Worm (Caenorhabditis elegans) whole organism, L1 larva: ENCODE data around the gene mfn-1.

Source experiments
- F16B12.6 ChIP-seq: fragments of 150-350 bp; optimal IDR thresholded peaks from 2 replicates; lab custom pipeline; 2014; ENCODE audit warnings: missing biosample characterization, missing genetic modification characterization
- aha-1 ChIP-seq: fragments of 150-350 bp; optimal IDR thresholded peaks from 2 replicates; lab custom pipeline; 2014; ENCODE audit warnings: missing biosample characterization, missing genetic modification characterization
- alr-1 ChIP-seq: fragments of 200-800 bp; sonication (Bioruptor generic); optimal IDR thresholded peaks from 2 replicates; lab custom pipeline; 2018; ENCODE audit warnings: borderline replicate concordance, mild to moderate bottlenecking, missing genetic modification characterization, missing compliant biosample characterization
- aly-2 ChIP-seq: fragments of 150-350 bp; optimal IDR thresholded peaks from 2 replicates; lab custom pipeline; 2014; ENCODE audit warnings: missing biosample characterization, missing genetic modification characterization
- ama-1 ChIP-seq: fragments of 150-350 bp; optimal IDR thresholded peaks from 2 replicates; lab custom pipeline; 2014
- blmp-1 ChIP-seq: fragments of 150-350 bp; optimal IDR thresholded peaks from 2 replicates; lab custom pipeline; 2014; ENCODE audit warnings: missing biosample characterization, missing genetic modification characterization
- ceh-63 ChIP-seq: fragments of 200-800 bp; sonication (Bioruptor generic); optimal IDR thresholded peaks from 2 replicates; lab custom pipeline; 2018; ENCODE audit warnings: mild to moderate bottlenecking, missing genetic modification characterization, missing compliant biosample characterization
- ceh-8 ChIP-seq: fragments of 200-800 bp; sonication (Bioruptor generic); optimal IDR thresholded peaks from 2 replicates; lab custom pipeline; 2018; ENCODE audit warnings: mild to moderate bottlenecking, missing genetic modification characterization, moderate library complexity, missing compliant biosample characterization
- ceh-82 ChIP-seq, 3 experiments: fragments of 150-350 bp in 1 of 3; sonication (generic microtip) in 2 of 3; optimal IDR thresholded peaks; 2 replicates each; lab custom pipeline; 2014 to 2017; ENCODE audit warnings: missing biosample characterization in 3 of 3, missing genetic modification characterization in 3 of 3
- ceh-88 ChIP-seq: fragments of 200-800 bp; sonication (Bioruptor generic); IDR thresholded peaks from 2 replicates; pipeline ENCODE4 v1.3.6; 2022; ENCODE audit warnings: missing genetic modification characterization, missing compliant biosample characterization
- ceh-90 ChIP-seq: sonication (generic microtip); optimal IDR thresholded peaks from 2 replicates; lab custom pipeline; 2016; ENCODE audit warnings: missing genetic modification characterization, missing compliant biosample characterization
- ces-1 ChIP-seq: fragments of 150-350 bp; optimal IDR thresholded peaks from 2 replicates; lab custom pipeline; 2014; ENCODE audit warnings: missing biosample characterization, missing genetic modification reagents, missing genetic modification characterization
- dpl-1 ChIP-seq, 3 experiments: fragments of 150-350 bp in 2 of 3; sonication (generic microtip) in 1 of 3; optimal IDR thresholded peaks; 2 replicates each; lab custom pipeline; 2014 to 2017; ENCODE audit warnings: missing biosample characterization in 3 of 3, missing genetic modification characterization in 3 of 3, missing genetic modification reagents in 3 of 3
- dsc-1 ChIP-seq: sonication (generic microtip); optimal IDR thresholded peaks from 2 replicates; lab custom pipeline; 2016; ENCODE audit warnings: mild to moderate bottlenecking, missing genetic modification characterization, missing compliant biosample characterization
- efl-1 ChIP-seq, 4 experiments: fragments of 150-350 bp; optimal IDR thresholded peaks in 3 of 4; peaks in 1 of 4; 1 replicate in 1 of 4; 2 replicates in 3 of 4; lab custom pipeline; 2014; ENCODE audit warnings: missing biosample characterization in 2 of 4, missing genetic modification characterization in 2 of 4, missing genetic modification reagents in 2 of 4
- efl-3 ChIP-seq: fragments of 200-800 bp; sonication (Bioruptor generic); optimal IDR thresholded peaks from 2 replicates; lab custom pipeline; 2018; ENCODE audit warnings: mild to moderate bottlenecking, missing genetic modification characterization, missing compliant biosample characterization
- ets-5 ChIP-seq: fragments of 200-800 bp; sonication (Bioruptor generic); IDR thresholded peaks from 2 replicates; pipeline ENCODE4 v1.3.6; 2022; ENCODE audit warnings: missing genetic modification characterization, missing compliant biosample characterization
- fkh-10 ChIP-seq: sonication (generic microtip); optimal IDR thresholded peaks from 2 replicates; lab custom pipeline; 2017; ENCODE audit warnings: missing biosample characterization, missing genetic modification reagents, missing genetic modification characterization
- fkh-4 ChIP-seq: sonication (generic microtip); optimal IDR thresholded peaks from 2 replicates; lab custom pipeline; 2016; ENCODE audit warnings: missing compliant biosample characterization, missing genetic modification characterization, borderline replicate concordance
- fos-1 ChIP-seq: fragments of 150-350 bp; optimal IDR thresholded peaks from 2 replicates; lab custom pipeline; 2014; ENCODE audit warnings: missing biosample characterization, missing genetic modification characterization
- grh-1 ChIP-seq: fragments of 200-800 bp; sonication (Bioruptor generic); IDR thresholded peaks from 2 replicates; pipeline ENCODE4 v1.3.6; 2022; ENCODE audit warnings: missing genetic modification reagents, missing genetic modification characterization, missing compliant biosample characterization
- hlh-17 ChIP-seq: fragments of 200-800 bp; sonication (Bioruptor generic); optimal IDR thresholded peaks from 2 replicates; lab custom pipeline; 2018; ENCODE audit warnings: missing genetic modification characterization, mild to moderate bottlenecking, missing compliant biosample characterization, moderate library complexity, borderline replicate concordance
- irx-1 ChIP-seq: sonication (generic microtip); optimal IDR thresholded peaks from 2 replicates; lab custom pipeline; 2016; ENCODE audit warnings: missing genetic modification characterization, missing compliant biosample characterization
- lin-35 ChIP-seq, 2 experiments: fragments of 150-350 bp; optimal IDR thresholded peaks; 2 replicates each; lab custom pipeline; 2014; ENCODE audit warnings: missing biosample characterization in 2 of 2, missing genetic modification characterization in 2 of 2, missing genetic modification reagents in 2 of 2
- mab-9 ChIP-seq: fragments of 200-800 bp; sonication (Bioruptor generic); IDR thresholded peaks from 2 replicates; pipeline ENCODE4 v1.3.6; 2022; ENCODE audit warnings: missing genetic modification reagents, missing genetic modification characterization, missing compliant biosample characterization
- mef-2 ChIP-seq: fragments of 150-350 bp; optimal IDR thresholded peaks from 2 replicates; lab custom pipeline; 2014; ENCODE audit warnings: missing biosample characterization, missing genetic modification characterization
- mep-1 ChIP-seq: fragments of 150-350 bp; optimal IDR thresholded peaks from 2 replicates; lab custom pipeline; 2014; ENCODE audit warnings: missing biosample characterization, missing genetic modification characterization
- nhr-11 ChIP-seq: fragments of 150-350 bp; optimal IDR thresholded peaks from 2 replicates; lab custom pipeline; 2014; ENCODE audit warnings: missing biosample characterization, missing genetic modification characterization
- nhr-12 ChIP-seq: sonication (generic microtip); optimal IDR thresholded peaks from 2 replicates; lab custom pipeline; 2017; ENCODE audit warnings: missing biosample characterization, missing genetic modification characterization
- nhr-19 ChIP-seq: fragments of 200-800 bp; sonication (Bioruptor generic); conservative IDR thresholded peaks from 2 replicates; pipeline ENCODE4 v1.3.6; 2022; ENCODE audit warnings: missing genetic modification characterization, missing compliant biosample characterization
- nhr-237 ChIP-seq: fragments of 150-350 bp; optimal IDR thresholded peaks from 2 replicates; lab custom pipeline; 2014; ENCODE audit warnings: missing biosample characterization, missing genetic modification characterization
- nhr-28 ChIP-seq: fragments of 150-350 bp; optimal IDR thresholded peaks from 2 replicates; lab custom pipeline; 2014; ENCODE audit warnings: missing biosample characterization, missing genetic modification characterization
- nhr-47 ChIP-seq: sonication (generic microtip); optimal IDR thresholded peaks from 2 replicates; lab custom pipeline; 2016; ENCODE audit warnings: mild to moderate bottlenecking, missing genetic modification characterization, moderate library complexity, missing compliant biosample characterization
- nhr-71 ChIP-seq: sonication (generic microtip); optimal IDR thresholded peaks from 2 replicates; lab custom pipeline; 2016; ENCODE audit warnings: mild to moderate bottlenecking, missing genetic modification characterization, moderate library complexity, missing compliant biosample characterization
- nhr-77 ChIP-seq: fragments of 150-350 bp; optimal IDR thresholded peaks from 2 replicates; lab custom pipeline; 2014; ENCODE audit warnings: missing biosample characterization, missing genetic modification characterization
- nhr-90 ChIP-seq: sonication (generic microtip); optimal IDR thresholded peaks from 2 replicates; lab custom pipeline; 2016; ENCODE audit warnings: mild to moderate bottlenecking, missing genetic modification characterization, missing compliant biosample characterization; ENCODE audit not compliant: poor library complexity
- pax-3 ChIP-seq: fragments of 200-800 bp; sonication (Bioruptor generic); optimal IDR thresholded peaks from 2 replicates; lab custom pipeline; 2018; ENCODE audit warnings: mild to moderate bottlenecking, missing genetic modification characterization, moderate library complexity, missing compliant biosample characterization
- rnt-1 ChIP-seq: sonication (generic microtip); optimal IDR thresholded peaks from 2 replicates; lab custom pipeline; 2016; ENCODE audit warnings: mild to moderate bottlenecking, missing genetic modification characterization, moderate library complexity, missing compliant biosample characterization
- skn-1 ChIP-seq: fragments of 150-350 bp; optimal IDR thresholded peaks from 2 replicates; lab custom pipeline; 2014; ENCODE audit warnings: missing biosample characterization, missing genetic modification characterization
- snpc-4 ChIP-seq: fragments of 150-350 bp; optimal IDR thresholded peaks from 2 replicates; lab custom pipeline; 2014; ENCODE audit warnings: missing biosample characterization, missing genetic modification characterization
- snu-23 ChIP-seq: sonication (generic microtip); optimal IDR thresholded peaks from 2 replicates; lab custom pipeline; 2016; ENCODE audit warnings: missing genetic modification characterization, missing compliant biosample characterization
- sox-4 ChIP-seq: sonication (generic microtip); optimal IDR thresholded peaks from 2 replicates; lab custom pipeline; 2016; ENCODE audit warnings: missing genetic modification characterization, missing compliant biosample characterization
- sup-37 ChIP-seq: fragments of 200-800 bp; sonication (Bioruptor generic); optimal IDR thresholded peaks from 2 replicates; lab custom pipeline; 2018; ENCODE audit warnings: mild to moderate bottlenecking, missing genetic modification characterization, missing compliant biosample characterization
- swsn-7 ChIP-seq: sonication (generic microtip); optimal IDR thresholded peaks from 2 replicates; lab custom pipeline; 2016; ENCODE audit warnings: missing genetic modification characterization, missing compliant biosample characterization
- tbx-2 ChIP-seq: sonication (generic microtip); optimal IDR thresholded peaks from 2 replicates; lab custom pipeline; 2016; ENCODE audit warnings: missing genetic modification characterization, missing compliant biosample characterization
- unc-130 ChIP-seq: fragments of 150-350 bp; optimal IDR thresholded peaks from 2 replicates; lab custom pipeline; 2017; ENCODE audit warnings: missing biosample characterization, missing genetic modification characterization, inconsistent platforms
- unc-30 ChIP-seq: sonication (generic microtip); optimal IDR thresholded peaks from 2 replicates; lab custom pipeline; 2017; ENCODE audit warnings: missing biosample characterization, missing genetic modification characterization
- vab-15 ChIP-seq: sonication (generic microtip); optimal IDR thresholded peaks from 2 replicates; lab custom pipeline; 2017; ENCODE audit warnings: missing genotype, mild to moderate bottlenecking, missing genetic modification characterization, missing compliant biosample characterization
- zip-4 ChIP-seq: fragments of 200-800 bp; sonication (Bioruptor generic); optimal IDR thresholded peaks from 2 replicates; lab custom pipeline; 2018; ENCODE audit warnings: mild to moderate bottlenecking, missing genetic modification characterization, moderate library complexity, missing compliant biosample characterization
- ztf-11 ChIP-seq, 2 experiments: sonication (generic microtip); optimal IDR thresholded peaks; 2 replicates each; lab custom pipeline; 2016 to 2017; ENCODE audit warnings: missing genetic modification characterization in 2 of 2, missing biosample characterization in 1 of 2, missing compliant biosample characterization in 1 of 2
- ztf-4 ChIP-seq: fragments of 150-350 bp; optimal IDR thresholded peaks from 2 replicates; lab custom pipeline; 2014; ENCODE audit warnings: missing biosample characterization, missing genetic modification characterization

mfn-1 gene

DNA sequence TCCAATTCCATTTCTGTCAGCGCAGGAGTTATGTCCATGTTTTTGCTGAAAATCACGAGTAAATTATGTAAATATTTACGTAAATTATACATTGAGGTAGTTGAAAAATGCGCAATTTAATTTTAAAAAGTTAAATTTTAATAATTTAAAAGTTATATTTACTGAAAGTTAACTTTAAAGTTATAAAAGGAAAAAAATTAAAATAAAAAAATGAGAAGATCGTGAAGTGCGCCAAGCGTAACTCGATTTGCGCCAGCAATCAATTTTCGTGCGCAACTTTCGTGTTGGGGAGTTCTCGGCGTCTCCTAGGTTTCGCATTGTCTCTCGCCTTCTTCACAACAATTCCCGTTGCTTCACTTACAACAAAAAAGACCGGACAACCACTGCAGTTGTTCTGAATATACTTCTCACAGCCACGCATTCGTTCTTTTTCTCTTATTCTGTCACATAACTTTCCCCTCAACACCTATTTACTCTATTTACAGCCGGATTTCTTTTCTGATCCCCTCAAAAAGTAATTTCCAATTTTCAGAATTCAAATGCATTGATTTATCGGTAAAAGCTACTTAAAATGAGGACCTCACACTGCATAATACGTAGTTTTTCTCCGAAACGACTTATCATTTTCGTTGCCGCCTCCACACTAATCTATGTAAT lies 1.8 kb upstream of the mfn-1 start, which contains the start of the genes metl-1 and W02B12.11 (continued):
- 0 out of 2 replicates have a peak, but pooled peaks have one; percentile 40 for TF ChIP-seq ceh-88
- peak; percentile 46 for TF ChIP-seq fkh-4 (tag; lab: Kevin White, UChicago)
- TF ChIP-seq fkh-10 (GFP tag; lab: Kevin White, UChicago) = peak; percentile 51
- peak; percentile 39 for TF ChIP-seq nhr-77 (tag; lab: Kevin White, UChicago)
- peak; percentile 34 for TF ChIP-seq sox-4 (tag; lab: Kevin White, UChicago)
- no peak for TF ChIP-seq unc-30
- peak; percentile 54 for TF ChIP-seq F16B12.6 (tag; lab: Kevin White, UChicago)
- TF ChIP-seq vab-15 (tag; lab: Kevin White, UChicago) = no peak
- TF ChIP-seq tbx-2 (tag; lab: Kevin White, UChicago) = peak; percentile 88
- no peak for TF ChIP-seq ces-1 (GFP tag; lab: Kevin White, UChicago)
- TF ChIP-seq efl-3 (GFP tag; lab: Kevin White, UChicago) = peak; percentile 28
- TF ChIP-seq nhr-11 = peak; percentile 49
- peak; percentile 93 for TF ChIP-seq rnt-1 (tag; lab: Kevin White, UChicago)
- peak; percentile 66 for TF ChIP-seq blmp-1
- peak; percentile 74 for TF ChIP-seq aha-1 (tag; lab: Kevin White, UChicago)
- TF ChIP-seq nhr-71 (tag; lab: Kevin White, UChicago) = peak; percentile 92
- TF ChIP-seq mep-1 = peak; percentile 96
- TF ChIP-seq nhr-19 = peak; percentile 92
- TF ChIP-seq snpc-4 (tag; lab: Kevin White, UChicago) = peak; percentile 81
- peak; percentile 83 to 85 for TF ChIP-seq lin-35 (GFP tag; optimal IDR thresholded peaks at IDR 0.05; lab: Kevin White, UChicago)
- TF ChIP-seq ceh-82 (tag; optimal IDR thresholded peaks at IDR 0.05; lab: Kevin White, UChicago) = peak; percentile 86 to 93 (median 90)
- TF ChIP-seq ztf-4 (tag; lab: Kevin White, UChicago) = peak; percentile 80
- TF ChIP-seq ceh-90 = peak; percentile 5
- TF ChIP-seq nhr-28 (tag; lab: Kevin White, UChicago) = no peak
- TF ChIP-seq dpl-1 (GFP tag; optimal IDR thresholded peaks at IDR 0.05; lab: Kevin White, UChicago) = peak; percentile 74 to 81 (median 81)
- peak in 1 of 2 experiments; percentile 55 for TF ChIP-seq ztf-11 (tag; optimal IDR thresholded peaks at IDR 0.05; lab: Kevin White, UChicago)
- TF ChIP-seq ceh-63 = no peak
- TF ChIP-seq zip-4 (GFP tag; lab: Kevin White, UChicago) = peak; percentile 70
- TF ChIP-seq irx-1 (tag; lab: Kevin White, UChicago) = peak; percentile 74
- peak; percentile 80 for TF ChIP-seq unc-130
- no peak for TF ChIP-seq hlh-17 (GFP tag; lab: Kevin White, UChicago)
- TF ChIP-seq ama-1 (lab: Kevin White, UChicago) = no peak
- no peak for TF ChIP-seq alr-1 (tag; lab: Kevin White, UChicago)
- TF ChIP-seq dsc-1 (tag; lab: Kevin White, UChicago) = peak; percentile 90
- peak; percentile 9 for TF ChIP-seq sup-37 (GFP tag; lab: Kevin White, UChicago)
- peak; percentile 89 for TF ChIP-seq grh-1 (GFP tag; lab: Robert Waterston, UW)
- peak; percentile 52 for TF ChIP-seq pax-3 (tag; lab: Kevin White, UChicago)
- TF ChIP-seq snu-23 (GFP tag; lab: Kevin White, UChicago) = peak; percentile 91
- TF ChIP-seq nhr-90 (tag; lab: Kevin White, UChicago) = peak; percentile 92
- peak; percentile 80 to 85 for TF ChIP-seq efl-1 (optimal IDR thresholded peaks at IDR 0.05; lab: Kevin White, UChicago)
- peak; percentile 79 to 98 for TF ChIP-seq efl-1 (GFP tag; optimal IDR thresholded peaks at IDR 0.05 in 1 of 2; lab: Kevin White, UChicago)
- peak; percentile 72 for TF ChIP-seq skn-1 (tag; lab: Kevin White, UChicago)
- peak; percentile 70 for TF ChIP-seq ceh-8
- TF ChIP-seq swsn-7 (tag; lab: Kevin White, UChicago) = peak; percentile 90
- TF ChIP-seq mab-9 = peak; percentile 78
- TF ChIP-seq nhr-237 (tag; lab: Kevin White, UChicago) = no peak
- TF ChIP-seq ets-5 (GFP tag; lab: Robert Waterston, UW) = no peak
- TF ChIP-seq fos-1 (tag; lab: Kevin White, UChicago) = peak; percentile 20
- TF ChIP-seq nhr-12 = no peak
- peak; percentile 29 for TF ChIP-seq aly-2
- TF ChIP-seq mef-2 (tag; lab: Kevin White, UChicago) = no peak
- TF ChIP-seq nhr-47 (tag; lab: Kevin White, UChicago) = peak; percentile 91
